Worm (Caenorhabditis elegans) whole organism, young adult: Measurements from ENCODE around the gene Y38F1A.7.

Source experiments
- B0019.2 ChIP-seq: fragments of 200-800 bp; sonication (Bioruptor generic); conservative IDR thresholded peaks from 2 replicates; pipeline ENCODE4 v1.3.6; 2022; ENCODE audit warnings: missing genetic modification reagents, missing genetic modification characterization, missing compliant biosample characterization
- C06A6.2 ChIP-seq: fragments of 200-800 bp; sonication (Bioruptor generic); conservative IDR thresholded peaks from 2 replicates; pipeline ENCODE4 v1.3.6; 2022; ENCODE audit warnings: missing genetic modification characterization, missing compliant biosample characterization
- F23B12.7 ChIP-seq: sonication (generic microtip); optimal IDR thresholded peaks from 2 replicates; lab custom pipeline; 2017; ENCODE audit warnings: missing genetic modification characterization, mild to moderate bottlenecking, missing compliant biosample characterization, antibody characterized with exemption, moderate library complexity; ENCODE audit not compliant: insufficient read depth
- F33H1.4 ChIP-seq: fragments of 200-800 bp; sonication (Bioruptor generic); IDR thresholded peaks from 2 replicates; pipeline ENCODE4 v1.3.6; 2022; ENCODE audit warnings: missing genetic modification reagents, missing genetic modification characterization, missing compliant biosample characterization
- K11D2.4 ChIP-seq: fragments of 200-800 bp; sonication (Bioruptor generic); IDR thresholded peaks from 2 replicates; pipeline ENCODE4 v1.3.6; 2022; ENCODE audit warnings: missing genetic modification reagents, missing genetic modification characterization, missing compliant biosample characterization
- T07F8.4 ChIP-seq: sonication (generic microtip); optimal IDR thresholded peaks from 2 replicates; lab custom pipeline; 2016; ENCODE audit warnings: mild to moderate bottlenecking, missing genetic modification characterization, moderate library complexity, missing compliant biosample characterization
- T26A5.8 ChIP-seq: sonication (generic microtip); optimal IDR thresholded peaks from 2 replicates; lab custom pipeline; 2016; ENCODE audit warnings: missing genetic modification characterization, missing compliant biosample characterization
- Y53G8AR.9 ChIP-seq: fragments of 200-800 bp; sonication (Bioruptor generic); conservative IDR thresholded peaks from 2 replicates; pipeline ENCODE4 v1.3.6; 2022; ENCODE audit warnings: missing genetic modification reagents, missing genetic modification characterization, missing compliant biosample characterization
- ZK185.1 ChIP-seq: sonication (generic microtip); optimal IDR thresholded peaks from 2 replicates; lab custom pipeline; 2016; ENCODE audit warnings: mild to moderate bottlenecking, missing genetic modification characterization, missing compliant biosample characterization; ENCODE audit not compliant: poor library complexity, severe bottlenecking
- aptf-2 ChIP-seq: fragments of 200-800 bp; sonication (Bioruptor generic); conservative IDR thresholded peaks from 2 replicates; pipeline ENCODE4 v1.3.6; 2022; ENCODE audit warnings: missing genetic modification reagents, missing genetic modification characterization, missing compliant biosample characterization
- atf-7 ChIP-seq: sonication (generic microtip); optimal IDR thresholded peaks from 2 replicates; lab custom pipeline; 2017; ENCODE audit warnings: mild to moderate bottlenecking, missing genetic modification characterization, missing compliant biosample characterization
- attf-5 ChIP-seq: fragments of 200-800 bp; sonication (Bioruptor generic); optimal IDR thresholded peaks from 2 replicates; lab custom pipeline; 2018; ENCODE audit warnings: mild to moderate bottlenecking, missing genetic modification characterization, missing compliant biosample characterization
- cebp-1 ChIP-seq, 2 experiments: fragments of 200-800 bp in 1 of 2; sonication (Bioruptor generic) in 1 of 2; sonication (generic microtip) in 1 of 2; IDR thresholded peaks in 1 of 2; optimal IDR thresholded peaks in 1 of 2; 2 replicates each; pipeline versions ENCODE4 v1.3.6 to Lab custom; 2017 to 2022; ENCODE audit warnings: missing compliant biosample characterization in 2 of 2, missing genetic modification characterization in 2 of 2, mild to moderate bottlenecking in 1 of 2, missing genetic modification reagents in 1 of 2, moderate library complexity in 1 of 2
- ceh-27 ChIP-seq: fragments of 200-800 bp; sonication (Bioruptor generic); optimal IDR thresholded peaks from 2 replicates; lab custom pipeline; 2018; ENCODE audit warnings: mild to moderate bottlenecking, missing genetic modification characterization, moderate library complexity, missing compliant biosample characterization
- ceh-40 ChIP-seq: fragments of 200-800 bp; sonication (Bioruptor generic); IDR thresholded peaks from 2 replicates; pipeline ENCODE4 v1.3.6; 2022; ENCODE audit warnings: missing genetic modification characterization, missing compliant biosample characterization
- ceh-79 ChIP-seq: sonication (generic microtip); optimal IDR thresholded peaks from 2 replicates; lab custom pipeline; 2017; ENCODE audit warnings: mild to moderate bottlenecking, missing genetic modification characterization, missing compliant biosample characterization
- dox-1 ChIP-seq: fragments of 200-800 bp; sonication (Bioruptor generic); IDR thresholded peaks from 2 replicates; pipeline ENCODE4 v1.3.6; 2022; ENCODE audit warnings: missing genetic modification reagents, missing genetic modification characterization, missing compliant biosample characterization
- dpl-1 ChIP-seq: fragments of 150-350 bp; optimal IDR thresholded peaks from 2 replicates; lab custom pipeline; 2014; ENCODE audit warnings: missing biosample characterization, missing genetic modification reagents, missing genetic modification characterization
- efl-1 ChIP-seq: fragments of 150-350 bp; optimal IDR thresholded peaks from 2 replicates; lab custom pipeline; 2014; ENCODE audit warnings: missing biosample characterization, missing genetic modification reagents, missing genetic modification characterization
- ekl-4 ChIP-seq: fragments of 200-800 bp; sonication (Bioruptor generic); IDR thresholded peaks from 2 replicates; pipeline ENCODE4 v1.3.6; 2022; ENCODE audit warnings: missing genetic modification reagents, missing genetic modification characterization, missing compliant biosample characterization
- gei-17 ChIP-seq: fragments of 200-800 bp; sonication (Bioruptor generic); optimal IDR thresholded peaks from 2 replicates; lab custom pipeline; 2018; ENCODE audit warnings: mild to moderate bottlenecking, missing genetic modification characterization, missing compliant biosample characterization
- hmg-1.2 ChIP-seq: fragments of 200-800 bp; sonication (Bioruptor generic); IDR thresholded peaks from 2 replicates; pipeline ENCODE4 v1.3.6; 2022; ENCODE audit warnings: missing genetic modification reagents, missing genetic modification characterization, missing compliant biosample characterization
- hmg-20 ChIP-seq: fragments of 200-800 bp; sonication (Bioruptor generic); IDR thresholded peaks from 2 replicates; pipeline ENCODE4 v1.3.6; 2022; ENCODE audit warnings: missing genetic modification reagents, missing genetic modification characterization, missing compliant biosample characterization
- hsf-1 ChIP-seq: fragments of 200-800 bp; sonication (Bioruptor generic); IDR thresholded peaks from 2 replicates; pipeline ENCODE4 v1.3.6; 2022; ENCODE audit warnings: missing genetic modification reagents, missing genetic modification characterization, missing compliant biosample characterization
- lag-1 ChIP-seq: fragments of 200-800 bp; sonication (Bioruptor generic); IDR thresholded peaks from 2 replicates; pipeline ENCODE4 v1.3.6; 2022; ENCODE audit warnings: missing genetic modification reagents, missing genetic modification characterization, missing compliant biosample characterization
- let-526 ChIP-seq: fragments of 200-800 bp; sonication (Bioruptor generic); IDR thresholded peaks from 2 replicates; pipeline ENCODE4 v1.3.6; 2022; ENCODE audit warnings: missing genetic modification reagents, missing genetic modification characterization, missing compliant biosample characterization
- let-607 ChIP-seq, 2 experiments: fragments of 200-800 bp in 1 of 2; sonication (Bioruptor generic) in 1 of 2; sonication (generic microtip) in 1 of 2; optimal IDR thresholded peaks; 2 replicates each; lab custom pipeline; 2016 to 2018; ENCODE audit warnings: mild to moderate bottlenecking in 2 of 2, missing compliant biosample characterization in 2 of 2, missing genetic modification characterization in 2 of 2, moderate library complexity in 2 of 2, missing genotype in 1 of 2
- lin-40 ChIP-seq: sonication (generic microtip); optimal IDR thresholded peaks from 2 replicates; lab custom pipeline; 2016; ENCODE audit warnings: missing genetic modification characterization, mild to moderate bottlenecking, missing compliant biosample characterization, missing genotype, missing genetic modification reagents
- lin-54 ChIP-seq: fragments of 200-800 bp; sonication (Bioruptor generic); optimal IDR thresholded peaks from 2 replicates; lab custom pipeline; 2018; ENCODE audit warnings: mild to moderate bottlenecking, missing genetic modification characterization, missing compliant biosample characterization
- lsl-1 ChIP-seq: fragments of 200-800 bp; sonication (Bioruptor generic); optimal IDR thresholded peaks from 2 replicates; lab custom pipeline; 2018; ENCODE audit warnings: mild to moderate bottlenecking, missing genetic modification characterization, moderate library complexity, missing compliant biosample characterization
- madf-10 ChIP-seq: sonication (generic microtip); optimal IDR thresholded peaks from 2 replicates; lab custom pipeline; 2016; ENCODE audit warnings: mild to moderate bottlenecking, missing genetic modification characterization, missing compliant biosample characterization
- madf-3 ChIP-seq: fragments of 200-800 bp; sonication (Bioruptor generic); IDR thresholded peaks from 2 replicates; pipeline ENCODE4 v1.3.6; 2022; ENCODE audit warnings: missing genetic modification reagents, missing genetic modification characterization, missing compliant biosample characterization
- madf-6 ChIP-seq: fragments of 200-800 bp; sonication (Bioruptor generic); IDR thresholded peaks from 2 replicates; pipeline ENCODE4 v1.3.6; 2022; ENCODE audit warnings: missing genetic modification reagents, missing genetic modification characterization, missing compliant biosample characterization
- madf-8 ChIP-seq: fragments of 200-800 bp; sonication (Bioruptor generic); conservative IDR thresholded peaks from 2 replicates; pipeline ENCODE4 v1.3.6; 2022; ENCODE audit warnings: missing genetic modification reagents, missing genetic modification characterization, missing compliant biosample characterization
- mcd-1 ChIP-seq: fragments of 200-800 bp; sonication (Bioruptor generic); IDR thresholded peaks from 2 replicates; pipeline ENCODE4 v1.3.6; 2022; ENCODE audit warnings: missing genetic modification reagents, missing genetic modification characterization, missing compliant biosample characterization
- mel-28 ChIP-seq: sonication (generic microtip); optimal IDR thresholded peaks from 2 replicates; lab custom pipeline; 2016; ENCODE audit warnings: borderline replicate concordance, mild to moderate bottlenecking, missing genetic modification characterization, missing compliant biosample characterization
- nhr-80 ChIP-seq: sonication (generic microtip); optimal IDR thresholded peaks from 2 replicates; lab custom pipeline; 2016; ENCODE audit warnings: missing genetic modification characterization, missing compliant biosample characterization
- rcor-1 ChIP-seq: fragments of 200-800 bp; sonication (Bioruptor generic); IDR thresholded peaks from 2 replicates; pipeline ENCODE4 v1.3.6; 2022; ENCODE audit warnings: missing genetic modification reagents, missing genetic modification characterization, missing compliant biosample characterization
- repo-1 ChIP-seq: sonication (generic microtip); optimal IDR thresholded peaks from 2 replicates; lab custom pipeline; 2017; ENCODE audit warnings: mild to moderate bottlenecking, missing genetic modification characterization, missing compliant biosample characterization
- snpc-1.3 ChIP-seq: sonication (generic microtip); optimal IDR thresholded peaks from 2 replicates; lab custom pipeline; 2017; ENCODE audit warnings: missing genetic modification characterization, mild to moderate bottlenecking, missing compliant biosample characterization, antibody characterized with exemption, moderate library complexity, missing genotype, missing genetic modification reagents; ENCODE audit not compliant: insufficient read depth
- snpc-3.4 ChIP-seq: sonication (generic microtip); optimal IDR thresholded peaks from 2 replicates; lab custom pipeline; 2017; ENCODE audit warnings: missing genetic modification characterization, mild to moderate bottlenecking, missing compliant biosample characterization, antibody characterized with exemption, moderate library complexity, missing genotype, missing genetic modification reagents
- xnd-1 ChIP-seq: sonication (generic microtip); optimal IDR thresholded peaks from 2 replicates; lab custom pipeline; 2016; ENCODE audit warnings: missing genotype, missing genetic modification reagents, missing genetic modification characterization, missing compliant biosample characterization
- zfh-2 ChIP-seq: fragments of 200-800 bp; sonication (Bioruptor generic); conservative IDR thresholded peaks from 2 replicates; pipeline ENCODE4 v1.3.6; 2022; ENCODE audit warnings: missing genetic modification reagents, missing genetic modification characterization, missing compliant biosample characterization

The Y38F1A.7 gene

ce11 chrII:13031649-13032191, 34.1 kb upstream of the Y38F1A.7 start, which contains the start of gene F18A11.2:
Gene F18A11.2, plus strand, starts transcription at chrII:13031699.
- peak; percentile 60 for TF ChIP-seq hmg-1.2 (GFP tag; lab: Robert Waterston, UW)

ce11 chrII:13030567-13031188, 33.1 kb upstream of the Y38F1A.7 start:
- TF ChIP-seq hmg-1.2 (GFP tag; lab: Robert Waterston, UW) (peak; percentile 44; the same call in 1 of the 2 replicates), ceh-79 (tag; lab: Kevin White, UChicago) (no peak), efl-1 (GFP tag; lab: Kevin White, UChicago) (peak; percentile 58), lsl-1 (GFP tag; lab: Kevin White, UChicago) (peak; percentile 40), mcd-1 (peak; percentile 34), hmg-20 (no peak), attf-5 (GFP tag; lab: Kevin White, UChicago) (peak; percentile 47), lin-40 (tag; lab: Kevin White, UChicago) (peak; percentile 38), snpc-3.4 (no peak), gei-17 (no peak), mel-28 (tag; lab: Kevin White, UChicago) (no peak), C06A6.2 (GFP tag; lab: Robert Waterston, UW) (no peak), repo-1 (no peak), madf-3 (GFP tag; lab: Robert Waterston, UW) (no peak), ekl-4 (GFP tag; lab: Robert Waterston, UW) (0 out of 2 replicates have a peak, but pooled peaks have one; percentile 9), ZK185.1 (tag; lab: Kevin White, UChicago) (peak; percentile 3), hsf-1 (GFP tag; lab: Robert Waterston, UW) (no peak), dpl-1 (GFP tag; lab: Kevin White, UChicago) (peak; percentile 29), ceh-40 (GFP tag; lab: Robert Waterston, UW) (no peak), Y53G8AR.9 (GFP tag; lab: Robert Waterston, UW) (no peak), F23B12.7 (tag; lab: Kevin White, UChicago) (no peak), madf-6 (GFP tag; lab: Robert Waterston, UW) (peak; percentile 9; the same call in 1 of the 2 replicates), snpc-1.3 (tag; lab: Kevin White, UChicago) (no peak), dox-1 (peak; percentile 24; the same call in 1 of the 2 replicates), rcor-1 (GFP tag; lab: Robert Waterston, UW) (no peak), K11D2.4 (no peak), cebp-1 (GFP tag; IDR thresholded peaks at IDR 0.05; lab: Robert Waterston, UW) (no peak), cebp-1 (tag; optimal IDR thresholded peaks at IDR 0.05; lab: Kevin White, UChicago) (peak; percentile 62), B0019.2 (no peak), madf-8 (GFP tag; lab: Robert Waterston, UW) (peak; percentile 34; the same call in 1 of the 2 replicates), aptf-2 (no peak), let-607 (tag; optimal IDR thresholded peaks at IDR 0.05; lab: Kevin White, UChicago) (no peak), F33H1.4 (GFP tag; lab: Robert Waterston, UW) (peak; percentile 28; the same call in 1 of the 2 replicates), xnd-1 (tag; lab: Kevin White, UChicago) (peak; percentile 2), T26A5.8 (tag; lab: Kevin White, UChicago) (no peak), atf-7 (tag; lab: Kevin White, UChicago) (no peak), lin-54 (GFP tag; lab: Kevin White, UChicago) (peak; percentile 41), lag-1 (GFP tag; lab: Robert Waterston, UW) (no peak), ceh-27 (no peak), nhr-80 (peak; percentile 71), let-526 (no peak), T07F8.4 (no peak), zfh-2 (GFP tag; lab: Robert Waterston, UW) (peak; percentile 70), madf-10 (tag; lab: Kevin White, UChicago) (no peak)
